Fruit fly (Drosophila melanogaster) whole organism, prepupa: ENCODE results near the gene CG15144.
A peak's percentile ranks its signal among the peaks of the same experiment; 100 is the strongest.

ENCODE experiments used
- Blimp-1 ChIP-seq: fragments of 200-800 bp; sonication (Bioruptor generic); optimal IDR thresholded peaks from 3 replicates; lab custom pipeline; 2017; ENCODE audit warnings: missing biosample characterization, missing genetic modification characterization, mild to moderate bottlenecking, moderate library complexity, missing genetic modification reagents
- CG10631 ChIP-seq: fragments of 200-800 bp; sonication (Bioruptor generic); optimal IDR thresholded peaks from 2 replicates; lab custom pipeline; 2016; ENCODE audit warnings: missing biosample characterization, missing genetic modification characterization
- CG10669 ChIP-seq: fragments of 200-800 bp; sonication (Bioruptor generic); optimal IDR thresholded peaks from 3 replicates; lab custom pipeline; 2018; ENCODE audit warnings: missing biosample characterization, mild to moderate bottlenecking, missing genetic modification characterization, moderate library complexity
- CG11294 ChIP-seq: fragments of 200-800 bp; sonication (Bioruptor generic); IDR thresholded peaks from 2 replicates; pipeline ENCODE4 v1.3.6; 2022; ENCODE audit warnings: missing biosample characterization, missing genetic modification characterization
- CG11902 ChIP-seq: fragments of 200-800 bp; sonication (Bioruptor generic); optimal IDR thresholded peaks from 3 replicates; lab custom pipeline; 2016; ENCODE audit warnings: missing biosample characterization, missing genetic modification characterization
- CG15336 ChIP-seq: fragments of 200-800 bp; sonication (Bioruptor generic); IDR thresholded peaks from 2 replicates; pipeline ENCODE4 v1.3.6; 2022; ENCODE audit warnings: missing biosample characterization, missing genetic modification characterization
- CG3032 ChIP-seq: fragments of 200-800 bp; optimal IDR thresholded peaks from 2 replicates; lab custom pipeline; 2019; ENCODE audit warnings: missing biosample characterization, mild to moderate bottlenecking, missing genetic modification characterization, moderate library complexity
- CG31627 ChIP-seq: fragments of 200-800 bp; sonication (Bioruptor generic); optimal IDR thresholded peaks from 3 replicates; lab custom pipeline; 2016; ENCODE audit warnings: missing biosample characterization, missing genetic modification characterization
- CG32006 ChIP-seq: fragments of 200-800 bp; sonication (Bioruptor generic); optimal IDR thresholded peaks from 3 replicates; lab custom pipeline; 2017; ENCODE audit warnings: missing biosample characterization, mild to moderate bottlenecking, missing genetic modification characterization
- CG3919 ChIP-seq: fragments of 200-800 bp; sonication (Bioruptor generic); optimal IDR thresholded peaks from 3 replicates; lab custom pipeline; 2016; ENCODE audit warnings: missing biosample characterization, missing genetic modification characterization
- CG4318 ChIP-seq: fragments of 200-800 bp; sonication (Bioruptor generic); optimal IDR thresholded peaks from 3 replicates; lab custom pipeline; 2017; ENCODE audit warnings: missing biosample characterization, mild to moderate bottlenecking, missing genetic modification characterization
- CG6163 ChIP-seq: fragments of 200-800 bp; sonication (Bioruptor generic); IDR thresholded peaks from 3 replicates; pipeline ENCODE4 v1.3.6; 2022; ENCODE audit warnings: missing biosample characterization, missing genetic modification characterization
- CG6854 ChIP-seq: fragments of 200-800 bp; sonication (Bioruptor generic); optimal IDR thresholded peaks from 2 replicates; lab custom pipeline; 2017; ENCODE audit warnings: missing biosample characterization, mild to moderate bottlenecking, missing genetic modification characterization
- CG7368 ChIP-seq: fragments of 200-800 bp; sonication (Bioruptor generic); optimal IDR thresholded peaks from 3 replicates; lab custom pipeline; 2016; ENCODE audit warnings: missing biosample characterization, missing genetic modification characterization
- CG8119 ChIP-seq: fragments of 200-800 bp; sonication (Bioruptor generic); IDR thresholded peaks from 3 replicates; pipeline ENCODE4 v1.3.6; 2022; ENCODE audit warnings: missing biosample characterization, missing genetic modification characterization
- CG9139 ChIP-seq: fragments of 200-800 bp; sonication (Bioruptor generic); optimal IDR thresholded peaks from 3 replicates; lab custom pipeline; 2017; ENCODE audit warnings: missing biosample characterization, mild to moderate bottlenecking, missing genetic modification characterization
- Hr38 ChIP-seq: sonication (Bioruptor generic); optimal IDR thresholded peaks from 2 replicates; lab custom pipeline; 2016; ENCODE audit warnings: missing biosample characterization, missing genetic modification characterization
- Lpt ChIP-seq: fragments of 200-800 bp; sonication (Bioruptor generic); optimal IDR thresholded peaks from 3 replicates; lab custom pipeline; 2016; ENCODE audit warnings: missing biosample characterization, missing genetic modification characterization
- Met ChIP-seq: fragments of 200-800 bp; sonication (Bioruptor generic); optimal IDR thresholded peaks from 3 replicates; lab custom pipeline; 2016; ENCODE audit warnings: missing biosample characterization, missing genetic modification characterization
- Smox ChIP-seq: fragments of 200-800 bp; sonication (Bioruptor generic); optimal IDR thresholded peaks from 3 replicates; lab custom pipeline; 2016; ENCODE audit warnings: missing biosample characterization, missing genetic modification characterization
- Sox102F ChIP-seq: fragments of 200-800 bp; sonication (Bioruptor generic); optimal IDR thresholded peaks from 2 replicates; lab custom pipeline; 2016; ENCODE audit warnings: missing biosample characterization, mild to moderate bottlenecking, missing genetic modification characterization
- Sox14 ChIP-seq: fragments of 200-800 bp; sonication (Bioruptor generic); optimal IDR thresholded peaks from 3 replicates; lab custom pipeline; 2016; ENCODE audit warnings: missing biosample characterization, missing genetic modification characterization
- Sox15 ChIP-seq: fragments of 200-800 bp; sonication (Bioruptor generic); optimal IDR thresholded peaks from 3 replicates; lab custom pipeline; 2016; ENCODE audit warnings: missing biosample characterization, missing genetic modification characterization
- achi ChIP-seq: fragments of 200-800 bp; sonication (Bioruptor generic); optimal IDR thresholded peaks from 3 replicates; lab custom pipeline; 2016; ENCODE audit warnings: missing biosample characterization, missing genetic modification characterization
- acj6 ChIP-seq: fragments of 200-800 bp; sonication (Bioruptor generic); optimal IDR thresholded peaks from 3 replicates; lab custom pipeline; 2016; ENCODE audit warnings: missing biosample characterization, missing genetic modification characterization
- cyc ChIP-seq: fragments of 200-800 bp; sonication (Bioruptor generic); optimal IDR thresholded peaks from 3 replicates; lab custom pipeline; 2016; ENCODE audit warnings: missing biosample characterization, missing genetic modification characterization
- dac ChIP-seq: fragments of 200-800 bp; sonication (Bioruptor generic); optimal IDR thresholded peaks from 2 replicates; lab custom pipeline; 2017; ENCODE audit warnings: missing biosample characterization, mild to moderate bottlenecking, missing genetic modification characterization
- dsx ChIP-seq: fragments of 200-800 bp; optimal IDR thresholded peaks from 3 replicates; lab custom pipeline; 2019; ENCODE audit warnings: missing biosample characterization, mild to moderate bottlenecking, missing genetic modification characterization, moderate library complexity; ENCODE audit not compliant: poor library complexity, severe bottlenecking
- eg ChIP-seq: fragments of 200-800 bp; sonication (Bioruptor generic); IDR thresholded peaks from 3 replicates; pipeline ENCODE4 v1.3.6; 2022; ENCODE audit warnings: missing biosample characterization, missing genetic modification characterization
- esn ChIP-seq: fragments of 200-800 bp; sonication (Bioruptor generic); optimal IDR thresholded peaks from 2 replicates; lab custom pipeline; 2016; ENCODE audit warnings: missing biosample characterization, mild to moderate bottlenecking, missing genetic modification characterization, moderate library complexity
- fd59A ChIP-seq: fragments of 200-800 bp; sonication (Bioruptor generic); optimal IDR thresholded peaks from 2 replicates; lab custom pipeline; 2017; ENCODE audit warnings: missing biosample characterization, mild to moderate bottlenecking, missing genetic modification characterization, missing genetic modification reagents
- fd85E ChIP-seq: fragments of 200-800 bp; sonication (Bioruptor generic); optimal IDR thresholded peaks from 3 replicates; lab custom pipeline; 2016; ENCODE audit warnings: missing biosample characterization, missing genetic modification characterization
- lz ChIP-seq: fragments of 200-800 bp; sonication (Bioruptor generic); optimal IDR thresholded peaks from 3 replicates; lab custom pipeline; 2016; ENCODE audit warnings: missing biosample characterization, missing genetic modification characterization
- ss ChIP-seq, 2 experiments: fragments of 200-800 bp; sonication (Bioruptor generic); optimal IDR thresholded peaks; 2 replicates in 1 of 2; 3 replicates in 1 of 2; lab custom pipeline; 2017 to 2018; ENCODE audit warnings: mild to moderate bottlenecking in 2 of 2, missing biosample characterization in 2 of 2, missing genetic modification characterization in 2 of 2, moderate library complexity in 1 of 2
- topi ChIP-seq: fragments of 200-800 bp; sonication (Bioruptor generic); optimal IDR thresholded peaks from 3 replicates; lab custom pipeline; 2016; ENCODE audit warnings: missing biosample characterization, missing genetic modification characterization
- vri ChIP-seq: fragments of 200-800 bp; sonication (Bioruptor generic); optimal IDR thresholded peaks from 3 replicates; lab custom pipeline; 2016; ENCODE audit warnings: missing biosample characterization, mild to moderate bottlenecking, missing genetic modification characterization

Gene CG15144

dm6 chr2L:17492680-17493079 lies 36.2 kb downstream of the CG15144 start:
- TF ChIP-seq CG10631 (GFP tag; lab: Kevin White, UChicago) (no peak), CG15336 (GFP tag; lab: Robert Waterston, UW) (peak; percentile 49; the same call in 1 of the 2 replicates), Sox102F (GFP tag; lab: Kevin White, UChicago) (no peak), CG32006 (GFP tag; lab: Kevin White, UChicago) (peak; percentile 89), CG8119 (peak; percentile 65), acj6 (GFP tag; lab: Kevin White, UChicago) (peak; percentile 16)

DNA sequence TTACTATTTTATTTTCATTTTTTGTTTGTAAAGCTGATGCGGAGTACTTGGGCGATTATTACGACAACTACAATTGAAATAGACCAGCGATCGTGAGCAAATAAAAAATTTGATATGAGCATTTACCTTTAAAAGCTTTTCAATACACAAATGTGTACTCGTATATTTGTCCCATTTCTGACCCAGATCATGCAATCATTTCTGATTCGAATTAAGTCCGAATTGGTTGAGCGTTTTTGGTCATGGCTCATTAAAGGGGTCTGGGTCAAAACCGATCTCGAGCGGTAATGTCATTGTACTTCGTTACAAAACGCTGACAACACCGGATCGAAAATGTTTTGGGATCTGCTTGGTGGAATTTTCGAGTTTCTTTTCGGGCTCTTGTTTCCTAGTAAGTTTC lies 42.7 kb downstream of the CG15144 start, which contains the start of gene CG43220:
TSS of gene CG43220 (plus strand) at position 301 of the 400 bp plus-strand sequence.
- no peak for TF ChIP-seq cyc
- TF ChIP-seq Smox: no peak
- no peak for TF ChIP-seq CG6163 (GFP tag; lab: Robert Waterston, UW)
- TF ChIP-seq lz (GFP tag; lab: Kevin White, UChicago): no peak
- no peak for TF ChIP-seq topi
- TF ChIP-seq vri (GFP tag; lab: Kevin White, UChicago): no peak
- TF ChIP-seq Lpt (GFP tag; lab: Kevin White, UChicago): no peak
- TF ChIP-seq Hr38: no peak
- no peak for TF ChIP-seq CG3032 (tag; lab: Kevin White, UChicago)
- no peak for TF ChIP-seq Sox14 (GFP tag; lab: Kevin White, UChicago)
- no peak for TF ChIP-seq CG8119
- no peak for TF ChIP-seq CG4318
- no peak for TF ChIP-seq Met (GFP tag; lab: Kevin White, UChicago)
- TF ChIP-seq CG11294 (GFP tag; lab: Robert Waterston, UW): no peak
- no peak for TF ChIP-seq CG10669 (GFP tag; lab: Kevin White, UChicago)
- no peak for TF ChIP-seq CG31627 (GFP tag; lab: Kevin White, UChicago)
- TF ChIP-seq CG3919 (GFP tag; lab: Kevin White, UChicago): no peak
- no peak for TF ChIP-seq CG15336 (GFP tag; lab: Robert Waterston, UW)
- no peak for TF ChIP-seq Sox15 (GFP tag; lab: Kevin White, UChicago)
- TF ChIP-seq CG11902 (GFP tag; lab: Kevin White, UChicago): no peak

dm6 chr2L:17485457-17485856 lies 43.5 kb downstream of the CG15144 start, which contains the start of the genes CG43221 and CG43645:
CG43221 (plus strand) TSS chr2L:17485757.
CG43645 (plus strand) TSS chr2L:17485757.
- TF ChIP-seq dac (GFP tag; lab: Kevin White, UChicago): no peak
- no peak for TF ChIP-seq CG8119
- no peak for TF ChIP-seq CG11902 (GFP tag; lab: Kevin White, UChicago)
- TF ChIP-seq esn (GFP tag; lab: Kevin White, UChicago): no peak
- no peak for TF ChIP-seq CG6854 (GFP tag; lab: Kevin White, UChicago)
- no peak for TF ChIP-seq vri (GFP tag; lab: Kevin White, UChicago)
- TF ChIP-seq achi (GFP tag; lab: Kevin White, UChicago): no peak
- TF ChIP-seq CG15336 (GFP tag; lab: Robert Waterston, UW): no peak
- no peak for TF ChIP-seq CG32006 (GFP tag; lab: Kevin White, UChicago)
- TF ChIP-seq CG9139: no peak
- TF ChIP-seq eg (GFP tag; lab: Robert Waterston, UW): no peak
- no peak for TF ChIP-seq Sox14 (GFP tag; lab: Kevin White, UChicago)
- no peak for TF ChIP-seq fd85E (GFP tag; lab: Kevin White, UChicago)
- no peak for TF ChIP-seq CG10669 (GFP tag; lab: Kevin White, UChicago)
- TF ChIP-seq dsx (GFP tag; lab: Kevin White, UChicago): no peak
- TF ChIP-seq CG7368 (GFP tag; lab: Kevin White, UChicago): no peak
- TF ChIP-seq Blimp-1 (GFP tag; lab: Kevin White, UChicago): no peak
- TF ChIP-seq cyc: no peak
- no peak for TF ChIP-seq ss (GFP tag; optimal IDR thresholded peaks at IDR 0.05; lab: Kevin White, UChicago)
- no peak for TF ChIP-seq fd59A (GFP tag; lab: Kevin White, UChicago)
